Worm (Caenorhabditis elegans) whole organism, L3 larva: ENCODE data around the gene mrpl-50.

Source experiments
- ZK546.5 ChIP-seq: sonication (generic microtip); optimal IDR thresholded peaks from 2 replicates; lab custom pipeline; 2017; ENCODE audit warnings: missing biosample characterization, missing genetic modification characterization
- ama-1 ChIP-seq: fragments of 150-350 bp; optimal IDR thresholded peaks from 2 replicates; lab custom pipeline; 2018
- ceh-28 ChIP-seq: fragments of 150-350 bp; optimal IDR thresholded peaks from 2 replicates; lab custom pipeline; 2014; ENCODE audit warnings: missing biosample characterization, missing genetic modification reagents, missing genetic modification characterization
- elt-2 ChIP-seq: sonication (generic microtip); optimal IDR thresholded peaks from 2 replicates; lab custom pipeline; 2016; ENCODE audit warnings: missing genetic modification reagents, mild to moderate bottlenecking, missing genetic modification characterization, missing compliant biosample characterization
- eor-1 ChIP-seq, 2 experiments: fragments of 150-350 bp; optimal IDR thresholded peaks; 2 replicates each; lab custom pipeline; 2014 to 2018; ENCODE audit warnings: missing biosample characterization in 2 of 2, missing genetic modification characterization in 2 of 2
- nfya-1 ChIP-seq: sonication (generic microtip); optimal IDR thresholded peaks from 2 replicates; lab custom pipeline; 2017; ENCODE audit warnings: missing genetic modification characterization, mild to moderate bottlenecking, missing compliant biosample characterization, antibody characterized with exemption, moderate library complexity; ENCODE audit not compliant: insufficient read depth
- nhr-237 ChIP-seq: fragments of 150-350 bp; optimal IDR thresholded peaks from 2 replicates; lab custom pipeline; 2014; ENCODE audit warnings: missing biosample characterization, missing genetic modification characterization
- nhr-28 ChIP-seq: fragments of 150-350 bp; optimal IDR thresholded peaks from 2 replicates; lab custom pipeline; 2014; ENCODE audit warnings: missing biosample characterization, missing genetic modification characterization

- no peak for TF ChIP-seq eor-1 (tag; optimal IDR thresholded peaks at IDR 0.05; lab: Kevin White, UChicago)
- no peak for TF ChIP-seq ZK546.5
- no peak for TF ChIP-seq ama-1 (lab: Kevin White, UChicago)
- TF ChIP-seq nhr-237 (tag; lab: Kevin White, UChicago), result no peak
- no peak for TF ChIP-seq elt-2 (tag; lab: Kevin White, UChicago)
- no peak for TF ChIP-seq nfya-1
- TF ChIP-seq ceh-28 (tag; lab: Kevin White, UChicago), result no peak
- TF ChIP-seq nhr-28, result no peak
Measured at ce11 chrII:8912523-8913017, 17.1 kb upstream of the mrpl-50 start.
